Worm (Caenorhabditis elegans) whole organism, young adult: Measurements from ENCODE around the gene D1005.2.

Experiments
- T07F8.4 ChIP-seq: sonication (generic microtip); optimal IDR thresholded peaks from 2 replicates; lab custom pipeline; 2016; ENCODE audit warnings: mild to moderate bottlenecking, missing genetic modification characterization, moderate library complexity, missing compliant biosample characterization
- ceh-91 ChIP-seq: fragments of 200-800 bp; sonication (Bioruptor generic); IDR thresholded peaks from 2 replicates; pipeline ENCODE4 v1.3.6; 2022; ENCODE audit warnings: missing genetic modification reagents, missing genetic modification characterization, missing compliant biosample characterization
- hmg-1.2 ChIP-seq: fragments of 200-800 bp; sonication (Bioruptor generic); IDR thresholded peaks from 2 replicates; pipeline ENCODE4 v1.3.6; 2022; ENCODE audit warnings: missing genetic modification reagents, missing genetic modification characterization, missing compliant biosample characterization
- nfya-2 ChIP-seq: fragments of 200-800 bp; sonication (Bioruptor generic); IDR thresholded peaks from 2 replicates; pipeline ENCODE4 v1.3.6; 2022; ENCODE audit warnings: missing genetic modification reagents, missing genetic modification characterization, missing compliant biosample characterization
- zfh-2 ChIP-seq: fragments of 200-800 bp; sonication (Bioruptor generic); conservative IDR thresholded peaks from 2 replicates; pipeline ENCODE4 v1.3.6; 2022; ENCODE audit warnings: missing genetic modification reagents, missing genetic modification characterization, missing compliant biosample characterization
- ztf-3 ChIP-seq: fragments of 200-800 bp; sonication (Bioruptor generic); optimal IDR thresholded peaks from 2 replicates; lab custom pipeline; 2018; ENCODE audit warnings: mild to moderate bottlenecking, missing genetic modification characterization, missing compliant biosample characterization

- no peak for TF ChIP-seq ceh-91 (GFP tag; lab: Robert Waterston, UW)
- no peak for TF ChIP-seq T07F8.4
- TF ChIP-seq nfya-2 (GFP tag; lab: Robert Waterston, UW) = no peak
- TF ChIP-seq ztf-3 = no peak
- 0 out of 2 replicates have a peak, but pooled peaks have one; percentile 5 for TF ChIP-seq hmg-1.2 (GFP tag; lab: Robert Waterston, UW)
- TF ChIP-seq zfh-2 (GFP tag; lab: Robert Waterston, UW) = no peak
Observed at ce11 chrX:1456350-1457080, 2.3 kb upstream of the D1005.2 start.
